Fruit fly (Drosophila melanogaster) Kc167 (cell line): ENCODE results near the gene CG16758.

Experiments
- Myc ChIP-seq: fragments of >200 bp; optimal IDR thresholded peaks from 2 replicates; lab custom pipeline; 2017; ENCODE audit warnings: missing external identifiers
- Sin3A ChIP-seq: fragments of >200 bp; optimal IDR thresholded peaks from 2 replicates; lab custom pipeline; 2018; ENCODE audit warnings: missing external identifiers
- h ChIP-seq: fragments of >200 bp; optimal IDR thresholded peaks from 3 replicates; lab custom pipeline; 2018; ENCODE audit warnings: missing external identifiers
- insv ChIP-seq: fragments of >200 bp; optimal IDR thresholded peaks from 3 replicates; lab custom pipeline; 2018; ENCODE audit warnings: missing external identifiers
- psq ChIP-seq: fragments of >200 bp; optimal IDR thresholded peaks from 2 replicates; lab custom pipeline; 2017; ENCODE audit warnings: missing external identifiers
- ttk ChIP-seq: sonication (Bioruptor generic); optimal IDR thresholded peaks from 2 replicates; lab custom pipeline; 2017; ENCODE audit warnings: missing external identifiers

The CG16758 gene

dm6 chr3L:2458763-2459162, 44.6 kb downstream of the CG16758 start:
- TF ChIP-seq Sin3A = no peak
- no peak for TF ChIP-seq insv (lab: Kevin White, UChicago)
- TF ChIP-seq h (lab: Kevin White, UChicago) = no peak
- TF ChIP-seq psq (lab: Kevin White, UChicago) = no peak
- TF ChIP-seq ttk = no peak
- TF ChIP-seq Myc (lab: Kevin White, UChicago) = no peak

dm6 chr3L:2457557-2458240, 45.7 kb downstream of the CG16758 start:
- TF ChIP-seq insv (lab: Kevin White, UChicago) (no peak), Myc (lab: Kevin White, UChicago) (no peak), h (lab: Kevin White, UChicago) (no peak), Sin3A (no peak), psq (lab: Kevin White, UChicago) (no peak), ttk (no peak)

dm6 chr3L:2456868-2457267, 46.5 kb downstream of the CG16758 start:
- TF ChIP-seq ttk (no peak), h (lab: Kevin White, UChicago) (no peak), Sin3A (no peak), Myc (lab: Kevin White, UChicago) (no peak), psq (lab: Kevin White, UChicago) (no peak)
